Fruit fly (Drosophila melanogaster) whole organism, embryonic: Measurements from ENCODE around the gene CG13884.
A peak's percentile ranks its signal among the peaks of the same experiment; 100 is the strongest.

Experiments used
- Bgb ChIP-seq: fragments of 200-800 bp; sonication (Bioruptor generic); IDR thresholded peaks from 2 replicates; pipeline ENCODE4 v1.3.6; 2022; ENCODE audit warnings: missing biosample characterization, missing genetic modification characterization; ENCODE audit not compliant: partially characterized antibody
- CG10147 ChIP-seq: fragments of 200-800 bp; sonication (Bioruptor generic); optimal IDR thresholded peaks from 2 replicates; lab custom pipeline; 2019; ENCODE audit warnings: missing biosample characterization, mild to moderate bottlenecking, missing genetic modification characterization, moderate library complexity
- CG10267 ChIP-seq: fragments of 200-800 bp; sonication (Bioruptor generic); optimal IDR thresholded peaks from 2 replicates; lab custom pipeline; 2018; ENCODE audit warnings: missing biosample characterization, mild to moderate bottlenecking, missing genetic modification characterization, moderate library complexity
- CG11723 ChIP-seq: fragments of 200-800 bp; sonication (Bioruptor generic); optimal IDR thresholded peaks from 2 replicates; lab custom pipeline; 2017; ENCODE audit warnings: missing biosample characterization, mild to moderate bottlenecking, missing genetic modification characterization
- CG13424 ChIP-seq: fragments of 200-800 bp; sonication (Bioruptor generic); optimal IDR thresholded peaks from 2 replicates; lab custom pipeline; 2019; ENCODE audit warnings: missing biosample characterization, mild to moderate bottlenecking, missing genetic modification characterization, moderate library complexity
- CG13624 ChIP-seq: fragments of 200-800 bp; sonication (Bioruptor generic); optimal IDR thresholded peaks from 2 replicates; lab custom pipeline; 2016; ENCODE audit warnings: missing biosample characterization, missing genetic modification characterization
- CG15514 ChIP-seq: fragments of 200-800 bp; sonication (Bioruptor generic); optimal IDR thresholded peaks from 3 replicates; lab custom pipeline; 2017; ENCODE audit warnings: missing biosample characterization, missing genetic modification characterization, mild to moderate bottlenecking, moderate library complexity, missing genetic modification reagents
- CG15601 ChIP-seq: fragments of 200-800 bp; sonication (Bioruptor generic); optimal IDR thresholded peaks from 3 replicates; lab custom pipeline; 2019; ENCODE audit warnings: missing biosample characterization, mild to moderate bottlenecking, missing genetic modification characterization, moderate library complexity
- CG16813 ChIP-seq: fragments of 200-800 bp; sonication (Bioruptor generic); IDR thresholded peaks from 3 replicates; pipeline ENCODE4 v1.3.6; 2022; ENCODE audit warnings: missing biosample characterization, missing genetic modification characterization; ENCODE audit not compliant: partially characterized antibody
- CG17829 ChIP-seq: fragments of 200-800 bp; optimal IDR thresholded peaks from 2 replicates; lab custom pipeline; 2019; ENCODE audit warnings: missing biosample characterization, mild to moderate bottlenecking, missing genetic modification characterization, moderate library complexity
- CG2116 ChIP-seq: fragments of 200-800 bp; sonication (Bioruptor generic); optimal IDR thresholded peaks from 3 replicates; lab custom pipeline; 2018; ENCODE audit warnings: missing biosample characterization, mild to moderate bottlenecking, missing genetic modification characterization
- CG2120 ChIP-seq: fragments of 200-800 bp; sonication (Bioruptor generic); optimal IDR thresholded peaks from 3 replicates; lab custom pipeline; 2016; ENCODE audit warnings: missing biosample characterization, missing genetic modification characterization
- CG2202 ChIP-seq: fragments of 200-800 bp; sonication (Bioruptor generic); optimal IDR thresholded peaks from 2 replicates; lab custom pipeline; 2018; ENCODE audit warnings: missing biosample characterization, mild to moderate bottlenecking, missing genetic modification characterization
- CG2712 ChIP-seq: fragments of 200-800 bp; optimal IDR thresholded peaks from 3 replicates; lab custom pipeline; 2019; ENCODE audit warnings: missing biosample characterization, mild to moderate bottlenecking, missing genetic modification characterization, moderate library complexity
- CG34422 ChIP-seq: fragments of 200-800 bp; sonication (Bioruptor generic); IDR thresholded peaks from 3 replicates; pipeline ENCODE4 v1.3.6; 2022; ENCODE audit warnings: missing biosample characterization, missing genetic modification characterization
- CG42726 ChIP-seq: fragments of 200-800 bp; sonication (Bioruptor generic); IDR thresholded peaks from 2 replicates; pipeline ENCODE4 v1.3.6; 2022; ENCODE audit warnings: missing biosample characterization, missing genetic modification characterization; ENCODE audit not compliant: partially characterized antibody
- CG4328 ChIP-seq: fragments of 200-800 bp; sonication (Bioruptor generic); optimal IDR thresholded peaks from 3 replicates; lab custom pipeline; 2017; ENCODE audit warnings: missing biosample characterization, missing genetic modification reagents, missing genetic modification characterization
- CG4820 ChIP-seq: fragments of 200-800 bp; sonication (Bioruptor generic); optimal IDR thresholded peaks from 3 replicates; lab custom pipeline; 2016; ENCODE audit warnings: missing biosample characterization, missing genetic modification characterization
- CG6272 ChIP-seq: fragments of 200-800 bp; sonication (Bioruptor generic); IDR thresholded peaks from 2 replicates; pipeline ENCODE4 v1.3.6; 2022; ENCODE audit warnings: missing biosample characterization, missing genetic modification characterization
- CG7357 ChIP-seq: fragments of 200-800 bp; sonication (Bioruptor generic); IDR thresholded peaks from 3 replicates; pipeline ENCODE4 v1.3.6; 2022; ENCODE audit warnings: missing biosample characterization, missing genetic modification characterization
- CG7987 ChIP-seq: fragments of 200-800 bp; sonication (Bioruptor generic); optimal IDR thresholded peaks from 2 replicates; lab custom pipeline; 2018; ENCODE audit warnings: missing biosample characterization, mild to moderate bottlenecking, missing genetic modification characterization, moderate library complexity
- CG8089 ChIP-seq: fragments of 200-800 bp; sonication (Bioruptor generic); optimal IDR thresholded peaks from 3 replicates; lab custom pipeline; 2016; ENCODE audit warnings: missing biosample characterization, missing genetic modification characterization
- CG8388 ChIP-seq: fragments of 200-800 bp; sonication (Bioruptor generic); optimal IDR thresholded peaks from 2 replicates; lab custom pipeline; 2019; ENCODE audit warnings: missing biosample characterization, mild to moderate bottlenecking, missing genetic modification characterization, moderate library complexity
- CG8478 ChIP-seq: fragments of >200 bp; optimal IDR thresholded peaks from 2 replicates; lab custom pipeline; 2018
- Dll ChIP-seq: fragments of 200-800 bp; sonication (Bioruptor generic); IDR thresholded peaks from 4 replicates; pipeline ENCODE4 v1.3.6; 2022; ENCODE audit warnings: missing biosample characterization, missing genetic modification characterization; ENCODE audit not compliant: partially characterized antibody
- Hr39 ChIP-seq: fragments of >200 bp; optimal IDR thresholded peaks from 2 replicates; lab custom pipeline; 2017
- Lpt ChIP-seq: fragments of >200 bp; optimal IDR thresholded peaks from 2 replicates; lab custom pipeline; 2018; ENCODE audit warnings: missing biosample characterization, missing genetic modification characterization
- Mrtf ChIP-seq: fragments of 200-800 bp; sonication (Bioruptor generic); IDR thresholded peaks from 3 replicates; pipeline ENCODE4 v1.3.6; 2022; ENCODE audit warnings: missing biosample characterization, missing genetic modification characterization
- Nf-YC ChIP-seq: fragments of 200-800 bp; optimal IDR thresholded peaks from 3 replicates; lab custom pipeline; 2019; ENCODE audit warnings: missing biosample characterization, mild to moderate bottlenecking, missing genetic modification characterization, moderate library complexity
- Sin3A ChIP-seq: fragments of >200 bp; optimal IDR thresholded peaks from 2 replicates; lab custom pipeline; 2018
- chinmo ChIP-seq: fragments of 200-800 bp; sonication (Bioruptor generic); IDR thresholded peaks from 4 replicates; pipeline ENCODE4 v1.3.6; 2022; ENCODE audit warnings: missing biosample characterization, missing genetic modification characterization; ENCODE audit not compliant: partially characterized antibody
- crol ChIP-seq: fragments of 200-800 bp; sonication (Bioruptor generic); IDR thresholded peaks from 2 replicates; pipeline ENCODE4 v1.3.6; 2022; ENCODE audit warnings: missing biosample characterization, missing genetic modification characterization
- dmrt11E ChIP-seq: fragments of 200-800 bp; sonication (Bioruptor generic); optimal IDR thresholded peaks from 3 replicates; lab custom pipeline; 2018; ENCODE audit warnings: missing biosample characterization, mild to moderate bottlenecking, missing genetic modification characterization, moderate library complexity
- fd64A ChIP-seq: fragments of 200-800 bp; sonication (Bioruptor generic); optimal IDR thresholded peaks from 3 replicates; lab custom pipeline; 2018; ENCODE audit warnings: missing biosample characterization, mild to moderate bottlenecking, missing genetic modification characterization
- hbn ChIP-seq: fragments of 200-800 bp; sonication (Bioruptor generic); IDR thresholded peaks from 2 replicates; pipeline ENCODE4 v1.3.6; 2022; ENCODE audit warnings: missing biosample characterization, missing genetic modification characterization; ENCODE audit not compliant: partially characterized antibody
- insv ChIP-seq, 2 experiments: fragments of 200-800 bp; sonication (Bioruptor generic); optimal IDR thresholded peaks; 3 replicates each; lab custom pipeline; 2016 to 2018; ENCODE audit warnings: missing biosample characterization in 2 of 2, missing genetic modification characterization in 2 of 2
- knrl ChIP-seq: fragments of 200-800 bp; sonication (Bioruptor generic); IDR thresholded peaks from 3 replicates; pipeline ENCODE4 v1.3.6; 2022; ENCODE audit warnings: missing biosample characterization, missing genetic modification characterization; ENCODE audit not compliant: partially characterized antibody
- lab ChIP-seq: fragments of 200-800 bp; sonication (Bioruptor generic); optimal IDR thresholded peaks from 3 replicates; lab custom pipeline; 2017; ENCODE audit warnings: missing biosample characterization, missing genetic modification characterization, mild to moderate bottlenecking, moderate library complexity, missing genetic modification reagents
- mld ChIP-seq: fragments of 200-800 bp; sonication (Bioruptor generic); IDR thresholded peaks from 3 replicates; pipeline ENCODE4 v1.3.6; 2022; ENCODE audit warnings: missing biosample characterization, missing genetic modification characterization; ENCODE audit not compliant: partially characterized antibody
- phol ChIP-seq: fragments of 200-800 bp; sonication (Bioruptor generic); optimal IDR thresholded peaks from 3 replicates; lab custom pipeline; 2018; ENCODE audit warnings: missing biosample characterization, mild to moderate bottlenecking, missing genetic modification characterization, moderate library complexity
- prd ChIP-seq, 3 experiments: fragments of >200 bp in 2 of 3; fragments of 200-800 bp in 1 of 3; sonication (Bioruptor generic) in 1 of 3; optimal IDR thresholded peaks in 2 of 3; IDR thresholded peaks in 1 of 3; 2 replicates in 2 of 3; 3 replicates in 1 of 3; pipeline versions ENCODE4 v1.3.6 to Lab custom; 2017 to 2022; ENCODE audit warnings: missing biosample characterization in 1 of 3, missing genetic modification characterization in 1 of 3
- pros ChIP-seq: fragments of 200-800 bp; sonication (Bioruptor generic); optimal IDR thresholded peaks from 3 replicates; lab custom pipeline; 2019; ENCODE audit warnings: missing biosample characterization, mild to moderate bottlenecking, missing genetic modification characterization, moderate library complexity
- unpg ChIP-seq: fragments of 200-800 bp; sonication (Bioruptor generic); optimal IDR thresholded peaks from 3 replicates; lab custom pipeline; 2018; ENCODE audit warnings: missing biosample characterization, mild to moderate bottlenecking, missing genetic modification characterization, moderate library complexity
- vfl ChIP-seq: fragments of 200-800 bp; sonication (Bioruptor generic); optimal IDR thresholded peaks from 2 replicates; lab custom pipeline; 2016; ENCODE audit warnings: missing biosample characterization, missing genetic modification characterization
- vnd ChIP-seq: fragments of 200-800 bp; sonication (Bioruptor generic); IDR thresholded peaks from 3 replicates; pipeline ENCODE4 v1.3.6; 2022; ENCODE audit warnings: missing biosample characterization, missing genetic modification characterization; ENCODE audit not compliant: partially characterized antibody
- vvl ChIP-seq: fragments of 200-800 bp; sonication (Bioruptor generic); IDR thresholded peaks from 2 replicates; pipeline ENCODE4 v1.3.6; 2022; ENCODE audit warnings: missing biosample characterization, missing genetic modification characterization
- zf30C ChIP-seq: fragments of 200-800 bp; sonication (Bioruptor generic); optimal IDR thresholded peaks from 3 replicates; lab custom pipeline; 2018; ENCODE audit warnings: missing biosample characterization, mild to moderate bottlenecking, missing genetic modification characterization
- zfh1 ChIP-seq: fragments of 200-800 bp; sonication (Bioruptor generic); IDR thresholded peaks from 3 replicates; pipeline ENCODE4 v1.3.6; 2022; ENCODE audit warnings: missing biosample characterization, missing genetic modification characterization
- zfh2 ChIP-seq: fragments of 200-800 bp; sonication (Bioruptor generic); optimal IDR thresholded peaks from 2 replicates; lab custom pipeline; 2016; ENCODE audit warnings: missing biosample characterization, missing genetic modification characterization

CG13884 gene

dm6 chr3L:329153-329698 is 37.0 kb downstream of the CG13884 start (continued):
- TF ChIP-seq CG10147 (GFP tag; lab: Kevin White, UChicago) (peak; percentile 22), phol (peak; percentile 41), CG8089 (GFP tag; lab: Kevin White, UChicago) (no peak), vfl (no peak), CG10267 (tag; lab: Kevin White, UChicago) (no peak), CG8388 (GFP tag; lab: Kevin White, UChicago) (peak; percentile 86), CG17829 (tag; lab: Kevin White, UChicago) (no peak), CG34422 (GFP tag; lab: Robert Waterston, UW) (no peak), prd (optimal IDR thresholded peaks at IDR 0.05; lab: Kevin White, UChicago) (no peak), prd (GFP tag; IDR thresholded peaks at IDR 0.05; lab: Robert Waterston, UW) (no peak), pros (GFP tag; lab: Kevin White, UChicago) (no peak), Nf-YC (tag; lab: Kevin White, UChicago) (peak; percentile 10), CG16813 (GFP tag; lab: Robert Waterston, UW) (peak; percentile 33; the same call in 1 of the 3 replicates), CG4328 (GFP tag; lab: Kevin White, UChicago) (peak; percentile 27), CG15514 (GFP tag; lab: Kevin White, UChicago) (peak; percentile 64), CG2116 (GFP tag; lab: Kevin White, UChicago) (peak; percentile 57), vvl (GFP tag; lab: Robert Waterston, UW) (0 out of 2 replicates have a peak, but pooled peaks have one; percentile 19), Sin3A (lab: Kevin White, UChicago) (peak; percentile 3), CG8478 (lab: Kevin White, UChicago) (no peak), CG11723 (no peak), CG2120 (GFP tag; lab: Kevin White, UChicago) (no peak), CG6272 (GFP tag; lab: Robert Waterston, UW) (no peak), insv (GFP tag; optimal IDR thresholded peaks at IDR 0.05; lab: Kevin White, UChicago) (no peak), mld (GFP tag; lab: Robert Waterston, UW) (no peak), Lpt (GFP tag; lab: Kevin White, UChicago) (no peak), zf30C (no peak), dmrt11E (no peak), Dll (GFP tag; lab: Robert Waterston, UW) (peak; percentile 63; the same call in 1 of the 4 replicates), hbn (GFP tag; lab: Robert Waterston, UW) (no peak; the same call in 1 of the 2 replicates), unpg (peak; percentile 19), zfh1 (no peak), lab (no peak), CG15601 (tag; lab: Kevin White, UChicago) (no peak), zfh2 (no peak), CG7987 (peak; percentile 27), CG2712 (tag; lab: Kevin White, UChicago) (no peak), CG42726 (no peak), Bgb (GFP tag; lab: Robert Waterston, UW) (peak; percentile 42; the same call in 1 of the 2 replicates), CG2202 (tag; lab: Kevin White, UChicago) (no peak), knrl (peak; percentile 42; the same call in 2 of the 3 replicates), Hr39 (lab: Kevin White, UChicago) (no peak), CG13624 (GFP tag; lab: Kevin White, UChicago) (peak; percentile 23), Mrtf (no peak), chinmo (GFP tag; lab: Robert Waterston, UW) (no peak), crol (no peak), CG7357 (GFP tag; lab: Robert Waterston, UW) (no peak), CG4820 (no peak), vnd (GFP tag; lab: Robert Waterston, UW) (peak; percentile 47; the same call in 2 of the 3 replicates), CG13424 (tag; lab: Kevin White, UChicago) (no peak), fd64A (GFP tag; lab: Kevin White, UChicago) (no peak)
